Worm (Caenorhabditis elegans): Measurements from ENCODE around the gene mrp-3.

DNA sequence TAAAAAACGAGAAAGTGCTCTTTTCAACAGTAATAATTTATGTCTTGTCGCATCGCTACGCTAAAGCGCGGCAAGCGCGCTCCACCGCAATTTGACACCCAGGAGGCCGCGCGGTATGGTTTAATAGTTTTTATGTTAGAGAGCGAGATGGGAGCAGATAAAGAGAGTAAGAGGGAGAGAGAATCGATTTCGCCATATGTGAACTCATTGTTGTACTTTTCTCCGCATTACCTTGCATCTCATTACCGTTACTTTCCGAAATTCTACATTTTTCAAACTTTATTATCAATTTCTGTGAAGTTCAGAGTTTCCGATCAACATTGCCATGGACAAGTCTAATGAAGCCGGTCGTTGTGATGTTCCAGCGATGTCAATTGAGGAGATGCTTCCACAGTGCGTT is 15.7 kb downstream of the mrp-3 start, which contains the start of gene F31B9.3:
- TF ChIP-seq ets-7 (tag; optimal IDR thresholded peaks at IDR 0.05): no peak
- TF ChIP-seq flt-1 (GFP tag; IDR thresholded peaks at IDR 0.05): no peak
- TF ChIP-seq ama-1 (optimal IDR thresholded peaks at IDR 0.05): no peak
- TF ChIP-seq B0310.2 (tag; optimal IDR thresholded peaks at IDR 0.05): no peak
- no peak for TF ChIP-seq sea-1 (GFP tag; conservative IDR thresholded peaks at IDR 0.05)
- TF ChIP-seq aly-1 (tag; optimal IDR thresholded peaks at IDR 0.05): no peak
- TF ChIP-seq tbx-11 (GFP tag; IDR thresholded peaks at IDR 0.05): no peak
